Worm (Caenorhabditis elegans) whole organism, L4/young adult: Measurements from ENCODE around the gene T26A5.8.

ENCODE experiments used
- W03F9.2 ChIP-seq: fragments of 150-350 bp; optimal IDR thresholded peaks from 2 replicates; lab custom pipeline; 2014; ENCODE audit warnings: missing biosample characterization, missing genetic modification characterization
- dao-5 ChIP-seq: sonication (generic microtip); optimal IDR thresholded peaks from 2 replicates; lab custom pipeline; 2016; ENCODE audit warnings: missing genotype, missing genetic modification characterization, moderate library complexity, missing compliant biosample characterization
- him-1 ChIP-seq: sonication (generic microtip); optimal IDR thresholded peaks from 2 replicates; lab custom pipeline; 2016; ENCODE audit warnings: missing genotype, missing genetic modification reagents, missing genetic modification characterization, missing compliant biosample characterization

- no peak for TF ChIP-seq him-1 (tag; lab: Kevin White, UChicago)
- peak; percentile 91 for TF ChIP-seq W03F9.2
- no peak for TF ChIP-seq dao-5 (tag; lab: Kevin White, UChicago)
Observed at ce11 chrIII:6431766-6432228, 30.9 kb downstream of the T26A5.8 start, which contains the start of the genes mrps-17 and txdc-9.
